Worm (Caenorhabditis elegans): ENCODE results near the gene F26G1.11.

- peak; percentile 92 for TF ChIP-seq nhr-77 (tag; optimal IDR thresholded peaks at IDR 0.05)
- no peak for TF ChIP-seq ceh-32 (tag; optimal IDR thresholded peaks at IDR 0.05; ENCODE audit: poor library complexity)
- no peak for TF ChIP-seq pha-4 (GFP tag; IDR thresholded peaks at IDR 0.05)
- no peak for TF ChIP-seq pha-4 (tag; optimal IDR thresholded peaks at IDR 0.05)
- TF ChIP-seq zag-1 (tag; optimal IDR thresholded peaks at IDR 0.05) = no peak
- TF ChIP-seq nhr-237 (tag; optimal IDR thresholded peaks at IDR 0.05) = no peak
- no peak for TF ChIP-seq jun-1 (tag; optimal IDR thresholded peaks at IDR 0.05)
- TF ChIP-seq skn-1 (tag; optimal IDR thresholded peaks at IDR 0.05) = no peak
- TF ChIP-seq daf-19 (GFP tag; conservative IDR thresholded peaks at IDR 0.05) = no peak
- no peak for TF ChIP-seq unc-130 (GFP tag; optimal IDR thresholded peaks at IDR 0.05)
- TF ChIP-seq unc-62 (GFP tag; optimal IDR thresholded peaks at IDR 0.05 in 1 of 2) = no peak
- no peak for TF ChIP-seq unc-62 (tag; optimal IDR thresholded peaks at IDR 0.05)
- no peak for TF ChIP-seq lir-3 (tag; optimal IDR thresholded peaks at IDR 0.05)
Measured at ce11 chrII:4728687-4729086, 48.2 kb upstream of the F26G1.11 start.

Data from whole organism, L4 larva.